Fruit fly (Drosophila melanogaster): ENCODE results near the gene CG4822.
A peak's percentile ranks its signal among the peaks of the same experiment; 100 is the strongest.

Gene CG4822

DNA sequence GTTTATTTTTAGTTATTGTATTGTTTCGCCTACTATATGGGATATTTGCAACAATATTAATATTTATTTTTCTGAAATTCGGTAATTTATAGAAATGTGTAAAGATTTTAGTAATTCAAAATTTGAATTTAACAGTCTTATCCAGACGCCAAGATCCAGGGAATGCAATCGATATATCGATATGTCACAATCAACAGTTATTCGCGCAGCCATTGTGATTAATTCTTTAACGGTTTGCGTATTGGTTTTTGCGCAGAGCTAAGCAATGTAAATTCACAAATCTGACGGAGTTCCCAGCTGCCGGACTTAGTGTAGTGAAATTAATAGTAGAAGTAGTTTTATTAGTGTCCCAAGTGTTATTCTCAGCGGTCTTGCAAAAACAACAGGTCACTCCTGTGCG is 7.1 kb downstream of the CG4822 start, which contains the start of gene ND-15 (continued):
- TF ChIP-seq bsh (GFP tag; optimal IDR thresholded peaks at IDR 0.05) (no peak), CG9437 (GFP tag; optimal IDR thresholded peaks at IDR 0.05) (no peak), CG8388 (GFP tag; optimal IDR thresholded peaks at IDR 0.05) (no peak), Aef1 (GFP tag; IDR thresholded peaks at IDR 0.05) (no peak), jigr1 (GFP tag; IDR thresholded peaks at IDR 0.05) (no peak), MBD-R2 (GFP tag; IDR thresholded peaks at IDR 0.05) (no peak), CG11723 (GFP tag; optimal IDR thresholded peaks at IDR 0.05) (no peak), exex (tag; optimal IDR thresholded peaks at IDR 0.05) (peak; percentile 25), CG34224 (GFP tag; IDR thresholded peaks at IDR 0.05; ENCODE audit: partially characterized antibody) (peak; percentile 76), CG13287 (GFP tag; IDR thresholded peaks at IDR 0.05; ENCODE audit: partially characterized antibody) (peak; percentile 84), H2.0 (GFP tag; IDR thresholded peaks at IDR 0.05) (no peak), Six4 (GFP tag; optimal IDR thresholded peaks at IDR 0.05) (no peak), row (GFP tag; IDR thresholded peaks at IDR 0.05) (no peak), dpn (GFP tag; optimal IDR thresholded peaks at IDR 0.05) (no peak), slbo (GFP tag; IDR thresholded peaks at IDR 0.05) (no peak), zen2 (GFP tag; IDR thresholded peaks at IDR 0.05; ENCODE audit: partially characterized antibody) (peak; percentile 46; the same call in 1 of the 3 replicates), CG3726 (GFP tag; IDR thresholded peaks at IDR 0.05) (no peak), Asciz (GFP tag; optimal IDR thresholded peaks at IDR 0.05) (no peak), Blimp-1 (GFP tag; optimal IDR thresholded peaks at IDR 0.05) (no peak), Dip2 (GFP tag; IDR thresholded peaks at IDR 0.05) (no peak), CG5245 (GFP tag; optimal IDR thresholded peaks at IDR 0.05) (no peak)

DNA sequence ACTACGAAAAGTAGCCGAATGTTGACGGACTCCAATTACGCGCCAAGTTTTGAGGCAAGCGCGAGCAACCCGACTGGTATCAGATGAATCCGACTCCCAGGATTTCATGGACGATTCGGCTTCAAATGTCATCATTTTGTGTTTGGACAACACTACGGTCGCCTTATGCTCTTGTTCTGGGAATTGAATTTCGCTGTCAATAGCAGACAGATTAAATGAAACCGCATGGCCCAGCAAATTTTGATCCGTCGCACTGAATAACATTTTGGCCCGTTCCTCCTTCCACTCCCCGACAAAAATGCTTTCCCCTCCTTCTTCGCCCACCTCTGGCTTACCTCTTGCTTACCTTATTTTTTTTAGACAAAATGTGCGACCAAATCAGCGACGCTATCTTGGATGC is 11.5 kb downstream of the CG4822 start:
- TF ChIP-seq CG14667 (GFP tag; IDR thresholded peaks at IDR 0.05) (no peak), kay (GFP tag; optimal IDR thresholded peaks at IDR 0.05) (no peak), CG16813 (GFP tag; IDR thresholded peaks at IDR 0.05; ENCODE audit: partially characterized antibody) (no peak), Oli (tag; optimal IDR thresholded peaks at IDR 0.05) (no peak), CG4328 (GFP tag; optimal IDR thresholded peaks at IDR 0.05) (no peak), hkb (optimal IDR thresholded peaks at IDR 0.05) (no peak), hkb (GFP tag; IDR thresholded peaks at IDR 0.05) (no peak), BtbVII (GFP tag; optimal IDR thresholded peaks at IDR 0.05) (no peak), Chrac-16 (GFP tag; optimal IDR thresholded peaks at IDR 0.05) (no peak), CG4404 (GFP tag; IDR thresholded peaks at IDR 0.05) (no peak), ase (GFP tag; IDR thresholded peaks at IDR 0.05) (no peak), crc (GFP tag; optimal IDR thresholded peaks at IDR 0.05) (no peak), CG14441 (GFP tag; IDR thresholded peaks at IDR 0.05) (no peak), CG1529 (GFP tag; optimal IDR thresholded peaks at IDR 0.05) (no peak), phol (tag; optimal IDR thresholded peaks at IDR 0.05) (no peak)

DNA sequence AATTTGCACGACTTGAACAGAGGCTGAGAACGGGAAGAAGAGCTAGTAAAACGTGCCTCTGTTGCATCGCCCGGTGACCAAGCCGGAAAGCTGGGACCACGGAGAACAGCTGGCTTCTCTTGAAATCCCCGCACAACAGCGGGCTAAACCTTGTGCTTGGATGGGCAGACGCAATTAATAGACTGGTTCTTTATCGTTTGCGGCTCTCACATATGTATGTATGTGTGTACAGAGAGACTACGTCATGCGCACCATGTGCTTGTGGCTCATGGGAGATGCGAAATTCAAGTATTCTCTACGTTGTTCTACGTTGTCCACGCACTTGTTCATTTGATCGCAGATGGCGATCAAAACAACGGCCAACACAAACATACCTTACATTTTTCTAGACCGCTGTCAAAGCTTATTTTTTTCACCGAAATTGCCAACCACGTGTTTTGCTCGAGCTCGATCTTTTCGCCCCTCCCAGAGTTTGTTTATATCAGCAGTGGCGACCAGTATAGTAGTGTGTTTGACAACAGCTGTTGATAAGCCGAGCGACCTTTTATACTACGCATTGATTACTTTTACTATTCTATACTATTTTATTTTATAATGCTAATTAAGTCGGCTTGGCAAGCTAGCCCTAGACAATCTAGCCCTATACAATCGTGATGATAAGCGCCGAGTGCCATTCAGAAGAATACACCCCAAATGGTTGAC is 12.3 kb downstream of the CG4822 start:
- peak in 1 of 2 experiments; percentile 8 for TF ChIP-seq crp (GFP tag; optimal IDR thresholded peaks at IDR 0.05)
- TF ChIP-seq row (GFP tag; IDR thresholded peaks at IDR 0.05) = 0 out of 3 replicates have a peak, but pooled peaks have one; percentile 21
- peak; percentile 47 for TF ChIP-seq CG7987 (GFP tag; optimal IDR thresholded peaks at IDR 0.05)
- peak; percentile 82 for TF ChIP-seq CG15514 (GFP tag; optimal IDR thresholded peaks at IDR 0.05)
- 0 out of 2 replicates have a peak, but pooled peaks have one; percentile 10 for TF ChIP-seq Drgx (GFP tag; IDR thresholded peaks at IDR 0.05)
- TF ChIP-seq ewg (GFP tag; optimal IDR thresholded peaks at IDR 0.05) = peak; percentile 57
- TF ChIP-seq exex (tag; optimal IDR thresholded peaks at IDR 0.05) = peak; percentile 84
- TF ChIP-seq chinmo (GFP tag; IDR thresholded peaks at IDR 0.05; ENCODE audit: partially characterized antibody) = peak; percentile 86; the same call in 3 of the 4 replicates
- TF ChIP-seq lab (GFP tag; optimal IDR thresholded peaks at IDR 0.05) = peak; percentile 41
- TF ChIP-seq knrl (GFP tag; IDR thresholded peaks at IDR 0.05; ENCODE audit: partially characterized antibody) = no peak
- TF ChIP-seq sd (tag; optimal IDR thresholded peaks at IDR 0.05) = peak; percentile 87
- peak; percentile 32 for TF ChIP-seq grn (GFP tag; optimal IDR thresholded peaks at IDR 0.05)
- no peak for TF ChIP-seq unpg (GFP tag; optimal IDR thresholded peaks at IDR 0.05)
- TF ChIP-seq ftz-f1 (GFP tag; optimal IDR thresholded peaks at IDR 0.05) = peak; percentile 1

Measured in whole organism, embryonic.